Worm (Caenorhabditis elegans) whole organism, late embryonic: ENCODE data around the gene gna-1.

Experiments
- ceh-19 ChIP-seq: fragments of 200-800 bp; sonication (Bioruptor generic); optimal IDR thresholded peaks from 2 replicates; lab custom pipeline; 2018; ENCODE audit warnings: mild to moderate bottlenecking, missing genetic modification characterization, missing compliant biosample characterization
- ceh-2 ChIP-seq: sonication (generic microtip); optimal IDR thresholded peaks from 2 replicates; lab custom pipeline; 2016; ENCODE audit warnings: missing genotype, missing genetic modification characterization, missing compliant biosample characterization
- ceh-22 ChIP-seq: sonication (generic microtip); optimal IDR thresholded peaks from 2 replicates; lab custom pipeline; 2017; ENCODE audit warnings: missing biosample characterization, missing genetic modification characterization
- elt-2 ChIP-seq: sonication (generic microtip); optimal IDR thresholded peaks from 2 replicates; lab custom pipeline; 2016; ENCODE audit warnings: missing genetic modification reagents, missing genetic modification characterization, missing compliant biosample characterization
- fkh-10 ChIP-seq: fragments of 150-350 bp; optimal IDR thresholded peaks from 2 replicates; lab custom pipeline; 2014; ENCODE audit warnings: missing biosample characterization, missing genetic modification reagents, missing genetic modification characterization
- hlh-30 ChIP-seq: sonication (generic microtip); optimal IDR thresholded peaks from 2 replicates; lab custom pipeline; 2017; ENCODE audit warnings: antibody characterized with exemption, missing genetic modification characterization, missing compliant biosample characterization; ENCODE audit not compliant: insufficient read depth
- hlh-6 ChIP-seq: sonication (generic microtip); optimal IDR thresholded peaks from 2 replicates; lab custom pipeline; 2016; ENCODE audit warnings: missing genotype, missing genetic modification characterization, missing compliant biosample characterization
- pha-4 ChIP-seq: fragments of 150-350 bp; optimal IDR thresholded peaks from 2 replicates; lab custom pipeline; 2018; ENCODE audit warnings: missing biosample characterization, missing genetic modification reagents, missing genetic modification characterization
- tbx-2 ChIP-seq: sonication (generic microtip); optimal IDR thresholded peaks from 2 replicates; lab custom pipeline; 2016; ENCODE audit warnings: missing genetic modification characterization, missing compliant biosample characterization

DNA sequence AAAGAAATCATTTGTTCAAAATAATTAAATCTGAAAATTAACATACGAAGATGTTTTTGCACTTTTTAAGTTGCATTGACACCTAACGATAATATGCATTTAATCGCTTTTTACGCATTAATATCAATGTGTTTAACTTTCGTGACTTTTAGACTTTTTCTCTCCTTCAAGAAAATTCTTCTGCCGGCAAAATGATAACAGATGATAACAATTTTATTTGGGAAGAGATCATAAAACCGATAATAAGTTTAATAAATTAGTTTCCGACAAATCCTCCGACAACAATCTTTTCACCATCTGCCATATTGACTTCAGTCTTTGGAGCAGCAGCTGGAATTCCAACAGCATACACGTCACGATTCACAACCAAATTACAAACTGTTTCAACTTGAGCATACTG lies 39.8 kb downstream of the gna-1 start:
- TF ChIP-seq hlh-6 (tag; lab: Kevin White, UChicago) (no peak), ceh-22 (tag; lab: Kevin White, UChicago) (no peak), pha-4 (tag; lab: Kevin White, UChicago) (no peak), fkh-10 (GFP tag; lab: Kevin White, UChicago) (no peak), elt-2 (tag; lab: Kevin White, UChicago) (peak; percentile 15), hlh-30 (tag; lab: Kevin White, UChicago) (no peak), ceh-2 (tag; lab: Kevin White, UChicago) (no peak), tbx-2 (tag; lab: Kevin White, UChicago) (no peak), ceh-19 (GFP tag; lab: Kevin White, UChicago) (no peak)
